Worm (Caenorhabditis elegans): ENCODE measurements around the gene skr-9.

- TF ChIP-seq ztf-23 (GFP tag; IDR thresholded peaks at IDR 0.05) (no peak), T22C8.4 (GFP tag; IDR thresholded peaks at IDR 0.05) (no peak), ztf-29 (GFP tag; IDR thresholded peaks at IDR 0.05) (no peak), flt-1 (GFP tag; IDR thresholded peaks at IDR 0.05) (no peak), ref-1 (GFP tag; conservative IDR thresholded peaks at IDR 0.05) (no peak), med-1 (GFP tag; optimal IDR thresholded peaks at IDR 0.05; ENCODE audit: insufficient read depth) (no peak)
Measured at ce11 chrIV:17150871-17151270, 12.5 kb upstream of the skr-9 start, which contains the start of gene Y116A8C.40.
